Worm (Caenorhabditis elegans): ENCODE results near the gene zgpa-1.

zgpa-1 gene

DNA sequence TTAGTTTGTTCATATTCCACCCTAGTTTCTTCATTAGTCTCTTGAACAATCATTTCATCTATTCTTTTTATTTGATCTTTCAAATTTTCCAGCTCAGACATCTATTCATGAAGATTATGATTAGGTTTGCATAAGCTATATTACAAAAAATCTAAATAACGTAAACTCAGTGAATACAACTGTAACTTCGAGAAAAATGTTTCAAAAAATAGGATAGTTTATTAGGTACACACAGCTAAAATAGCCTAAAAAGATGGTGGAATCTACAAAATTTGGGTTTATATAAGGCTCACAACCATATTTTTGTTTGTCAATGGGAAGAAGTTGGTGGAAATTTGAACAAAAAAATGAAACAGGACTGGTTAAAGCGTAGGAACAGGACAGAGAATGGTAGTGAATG lies at the start of gene zgpa-1:
Gene zgpa-1, minus strand, starts transcription at position 101 of the 400 bp plus-strand sequence.
- TF ChIP-seq skn-1 (tag; optimal IDR thresholded peaks at IDR 0.05): no peak
- no peak for TF ChIP-seq egl-27 (tag; optimal IDR thresholded peaks at IDR 0.05)
- TF ChIP-seq nhr-237 (tag; optimal IDR thresholded peaks at IDR 0.05): no peak
- TF ChIP-seq nhr-23 (tag; optimal IDR thresholded peaks at IDR 0.05): no peak
- TF ChIP-seq ceh-9 (tag; optimal IDR thresholded peaks at IDR 0.05): no peak
- TF ChIP-seq lsy-12 (tag; optimal IDR thresholded peaks at IDR 0.05): no peak
- no peak for TF ChIP-seq fkh-10 (GFP tag; optimal IDR thresholded peaks at IDR 0.05)
- TF ChIP-seq hmg-11 (tag; optimal IDR thresholded peaks at IDR 0.05): no peak
- no peak for TF ChIP-seq ama-1 (optimal IDR thresholded peaks at IDR 0.05)
- TF ChIP-seq pqm-1 (tag; optimal IDR thresholded peaks at IDR 0.05): no peak
- no peak for TF ChIP-seq ceh-16 (tag; optimal IDR thresholded peaks at IDR 0.05)
- no peak for TF ChIP-seq jun-1 (tag; optimal IDR thresholded peaks at IDR 0.05)
- TF ChIP-seq eor-1 (tag; optimal IDR thresholded peaks at IDR 0.05): no peak
- TF ChIP-seq tbx-2 (tag; optimal IDR thresholded peaks at IDR 0.05): no peak
- no peak for TF ChIP-seq nhr-77 (tag; optimal IDR thresholded peaks at IDR 0.05)
- TF ChIP-seq fkh-2 (tag; optimal IDR thresholded peaks at IDR 0.05): no peak
- TF ChIP-seq R02D3.7 (tag; optimal IDR thresholded peaks at IDR 0.05): no peak
- no peak for TF ChIP-seq unc-39 (tag; optimal IDR thresholded peaks at IDR 0.05)
- TF ChIP-seq unc-62 (GFP tag; optimal IDR thresholded peaks at IDR 0.05): no peak

DNA sequence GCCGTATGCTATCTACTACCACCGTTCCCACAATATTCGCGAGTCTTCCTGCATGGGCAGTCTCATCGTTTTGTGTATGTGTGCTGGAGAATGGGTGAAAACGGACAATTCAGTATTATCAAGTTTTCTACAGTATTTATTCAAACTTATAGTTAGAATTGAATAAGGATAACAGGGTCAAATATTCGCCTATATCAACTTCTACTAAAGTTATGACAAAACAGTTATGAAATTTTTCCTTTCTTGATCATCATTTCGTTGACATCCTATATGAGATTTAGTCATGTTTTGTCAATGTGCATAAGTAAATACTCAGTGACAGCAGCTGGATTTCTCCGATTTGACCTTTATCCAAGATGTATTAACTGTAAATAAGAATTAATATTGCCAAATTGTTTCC lies 38.7 kb upstream of the zgpa-1 start:
- TF ChIP-seq nhr-43 (tag; optimal IDR thresholded peaks at IDR 0.05; ENCODE audit: poor library complexity, severe bottlenecking): no peak
- no peak for TF ChIP-seq lin-15B (tag; optimal IDR thresholded peaks at IDR 0.05)
- TF ChIP-seq nhr-25 (tag; optimal IDR thresholded peaks at IDR 0.05): no peak
- no peak for TF ChIP-seq tbx-2 (tag; optimal IDR thresholded peaks at IDR 0.05)
- no peak for TF ChIP-seq ceh-28 (tag; optimal IDR thresholded peaks at IDR 0.05)
- TF ChIP-seq nhr-67 (tag; optimal IDR thresholded peaks at IDR 0.05): no peak
- TF ChIP-seq nhr-23 (tag; optimal IDR thresholded peaks at IDR 0.05): no peak

DNA sequence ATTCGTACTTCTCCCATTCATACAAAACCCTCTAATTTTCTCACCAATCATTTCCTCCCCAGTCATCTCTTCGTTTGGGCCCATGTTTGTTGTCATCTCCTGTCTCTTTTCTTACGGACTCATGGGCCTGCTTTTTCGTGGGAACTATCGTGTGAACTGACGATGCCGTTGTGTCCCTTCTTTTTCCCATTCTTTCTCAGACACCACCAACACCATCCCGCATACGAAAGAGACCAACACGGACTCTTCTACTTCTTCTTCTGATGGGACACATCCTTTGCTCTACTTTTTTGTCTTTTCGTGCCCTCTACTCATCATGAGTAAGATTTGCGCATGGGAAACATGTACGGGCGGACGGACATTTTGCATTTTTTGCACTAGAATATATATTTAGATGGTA lies 37.7 kb upstream of the zgpa-1 start:
- TF ChIP-seq egl-27 (tag; optimal IDR thresholded peaks at IDR 0.05) (no peak), ceh-16 (tag; optimal IDR thresholded peaks at IDR 0.05) (no peak)

ce11 chrIV:7849235-7849634 lies 36.6 kb upstream of the zgpa-1 start:
- TF ChIP-seq mdl-1 (tag; optimal IDR thresholded peaks at IDR 0.05) (no peak), sea-2 (GFP tag; optimal IDR thresholded peaks at IDR 0.05) (no peak), daf-12 (tag; optimal IDR thresholded peaks at IDR 0.05) (no peak), ceh-9 (tag; optimal IDR thresholded peaks at IDR 0.05) (no peak), zag-1 (tag; optimal IDR thresholded peaks at IDR 0.05) (no peak), lsy-12 (tag; optimal IDR thresholded peaks at IDR 0.05) (no peak), ama-1 (optimal IDR thresholded peaks at IDR 0.05) (no peak), nhr-28 (tag; optimal IDR thresholded peaks at IDR 0.05) (no peak), ZK546.5 (tag; optimal IDR thresholded peaks at IDR 0.05) (no peak), nhr-76 (tag; optimal IDR thresholded peaks at IDR 0.05) (no peak)

DNA sequence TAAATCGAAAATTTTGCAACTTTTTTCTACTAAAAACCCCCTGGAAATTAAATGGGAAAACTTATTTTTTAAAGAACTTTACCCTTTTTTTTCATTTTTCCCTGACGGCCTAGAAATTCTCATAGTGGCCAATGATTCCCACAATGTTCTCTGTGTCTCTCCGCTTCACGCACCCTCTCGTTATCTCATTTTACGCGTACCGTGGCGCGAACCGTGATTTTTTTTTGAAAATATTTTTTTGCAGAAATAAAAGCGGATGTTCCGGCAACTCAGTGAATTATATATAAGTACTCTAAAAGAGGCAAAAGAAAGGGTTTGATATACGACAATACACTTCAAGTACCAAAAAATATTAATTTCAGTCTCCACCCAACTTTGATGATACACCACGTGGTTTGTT lies 33.8 kb upstream of the zgpa-1 start, which contains the start of gene C06A6.2:
Gene C06A6.2, plus strand, starts transcription at position 237 of the 400 bp plus-strand sequence.
- no peak for TF ChIP-seq nhr-237 (tag; optimal IDR thresholded peaks at IDR 0.05)
- TF ChIP-seq pha-4 (tag; optimal IDR thresholded peaks at IDR 0.05): no peak
- TF ChIP-seq ceh-16 (tag; optimal IDR thresholded peaks at IDR 0.05): no peak
- no peak for TF ChIP-seq unc-62 (GFP tag; optimal IDR thresholded peaks at IDR 0.05)
- no peak for TF ChIP-seq ztf-11 (tag; optimal IDR thresholded peaks at IDR 0.05)
- TF ChIP-seq ceh-9 (tag; optimal IDR thresholded peaks at IDR 0.05): no peak
- TF ChIP-seq nfya-1 (tag; optimal IDR thresholded peaks at IDR 0.05; ENCODE audit: insufficient read depth): peak; percentile 0
- TF ChIP-seq lin-39 (tag; optimal IDR thresholded peaks at IDR 0.05): no peak

DNA sequence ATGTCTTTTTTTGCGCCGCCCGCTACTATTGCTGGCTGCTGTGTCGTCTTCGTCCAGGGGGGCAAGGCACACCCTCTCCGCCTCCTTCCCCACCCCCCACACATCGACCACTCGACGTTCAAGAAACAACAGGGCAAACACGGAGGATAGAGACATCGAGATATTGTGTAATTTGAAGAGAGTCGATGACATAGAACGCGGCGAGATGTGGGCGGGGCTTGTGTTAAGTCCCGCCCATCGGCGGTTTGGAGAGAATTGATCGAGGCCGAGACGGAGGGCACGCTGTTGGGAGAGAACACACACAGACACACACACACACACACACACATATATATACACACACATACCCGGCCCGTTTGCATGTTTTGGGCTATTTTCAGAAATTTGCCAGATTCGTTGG lies 33.0 kb upstream of the zgpa-1 start:
- TF ChIP-seq R02D3.7 (tag; optimal IDR thresholded peaks at IDR 0.05): no peak
- no peak for TF ChIP-seq fkh-2 (tag; optimal IDR thresholded peaks at IDR 0.05)
- no peak for TF ChIP-seq eor-1 (tag; optimal IDR thresholded peaks at IDR 0.05)
- no peak for TF ChIP-seq unc-62 (GFP tag; optimal IDR thresholded peaks at IDR 0.05)
- peak; percentile 63 for TF ChIP-seq elt-2 (tag; optimal IDR thresholded peaks at IDR 0.05)
- TF ChIP-seq ZK546.5 (tag; optimal IDR thresholded peaks at IDR 0.05): no peak
- peak; percentile 53 for TF ChIP-seq jun-1 (tag; optimal IDR thresholded peaks at IDR 0.05)
- TF ChIP-seq nhr-43 (tag; optimal IDR thresholded peaks at IDR 0.05; ENCODE audit: poor library complexity, severe bottlenecking): peak; percentile 39
- no peak for TF ChIP-seq egl-5 (tag; optimal IDR thresholded peaks at IDR 0.05)
- TF ChIP-seq pha-4 (tag; optimal IDR thresholded peaks at IDR 0.05): peak; percentile 70
- TF ChIP-seq unc-39 (tag; optimal IDR thresholded peaks at IDR 0.05): no peak
- peak; percentile 49 for TF ChIP-seq nhr-23 (tag; optimal IDR thresholded peaks at IDR 0.05)
- peak; percentile 11 for TF ChIP-seq elt-1 (tag; optimal IDR thresholded peaks at IDR 0.05)
- peak; percentile 74 for TF ChIP-seq nhr-25 (tag; optimal IDR thresholded peaks at IDR 0.05)
- TF ChIP-seq lin-15B (tag; optimal IDR thresholded peaks at IDR 0.05): peak; percentile 23
- no peak for TF ChIP-seq mml-1 (tag; optimal IDR thresholded peaks at IDR 0.05)
- TF ChIP-seq ceh-16 (tag; optimal IDR thresholded peaks at IDR 0.05): no peak
- no peak for TF ChIP-seq ztf-11 (tag; optimal IDR thresholded peaks at IDR 0.05)
- peak; percentile 60 for TF ChIP-seq tbx-2 (tag; optimal IDR thresholded peaks at IDR 0.05)
- TF ChIP-seq ceh-28 (tag; optimal IDR thresholded peaks at IDR 0.05): peak; percentile 48
- TF ChIP-seq lsy-12 (tag; optimal IDR thresholded peaks at IDR 0.05): peak; percentile 48
- peak; percentile 16 for TF ChIP-seq pqm-1 (tag; optimal IDR thresholded peaks at IDR 0.05)
- no peak for TF ChIP-seq nhr-28 (tag; optimal IDR thresholded peaks at IDR 0.05)
- no peak for TF ChIP-seq nhr-77 (tag; optimal IDR thresholded peaks at IDR 0.05)
- no peak for TF ChIP-seq aly-2 (tag; optimal IDR thresholded peaks at IDR 0.05)
- TF ChIP-seq fkh-10 (GFP tag; optimal IDR thresholded peaks at IDR 0.05): no peak

Measured in whole organism, L3 larva.